Worm (Caenorhabditis elegans): Measurements from ENCODE around the gene cyp-32B1.

The cyp-32B1 gene

DNA sequence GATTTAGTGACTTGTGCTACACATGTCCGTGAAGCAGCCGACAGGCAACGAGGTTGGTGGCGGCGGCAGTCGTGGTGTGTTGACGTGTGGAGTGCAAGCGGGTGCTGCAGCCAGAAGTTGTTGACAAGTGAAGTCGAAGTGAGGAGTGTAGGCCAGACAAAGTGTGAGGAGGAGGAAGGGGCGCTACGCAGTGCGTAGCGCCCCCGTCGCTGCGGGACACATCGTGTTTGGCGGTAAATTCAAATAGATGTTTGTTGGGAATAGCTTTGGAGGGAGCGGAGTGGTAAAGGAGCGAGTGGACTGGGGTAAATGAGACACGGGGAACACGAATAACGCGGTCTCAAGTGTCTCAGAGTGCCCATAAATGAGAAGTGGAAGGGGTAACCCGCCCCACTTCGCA is 15.7 kb downstream of the cyp-32B1 start:
- TF ChIP-seq nhr-25 (tag; optimal IDR thresholded peaks at IDR 0.05) (no peak), daf-12 (tag; optimal IDR thresholded peaks at IDR 0.05) (no peak), jun-1 (tag; optimal IDR thresholded peaks at IDR 0.05) (no peak), pqm-1 (tag; optimal IDR thresholded peaks at IDR 0.05) (no peak), nfya-1 (tag; optimal IDR thresholded peaks at IDR 0.05; ENCODE audit: insufficient read depth) (no peak), fkh-10 (GFP tag; optimal IDR thresholded peaks at IDR 0.05) (no peak), nhr-43 (tag; optimal IDR thresholded peaks at IDR 0.05; ENCODE audit: poor library complexity, severe bottlenecking) (no peak), zag-1 (tag; optimal IDR thresholded peaks at IDR 0.05) (no peak), nhr-28 (tag; optimal IDR thresholded peaks at IDR 0.05) (no peak), snpc-4 (tag; optimal IDR thresholded peaks at IDR 0.05) (no peak), ceh-9 (tag; optimal IDR thresholded peaks at IDR 0.05) (no peak), nhr-12 (tag; optimal IDR thresholded peaks at IDR 0.05) (no peak), mdl-1 (tag; optimal IDR thresholded peaks at IDR 0.05) (no peak), ZK546.5 (tag; optimal IDR thresholded peaks at IDR 0.05) (no peak), nhr-76 (tag; optimal IDR thresholded peaks at IDR 0.05) (no peak), nhr-23 (tag; optimal IDR thresholded peaks at IDR 0.05) (no peak), nhr-237 (tag; optimal IDR thresholded peaks at IDR 0.05) (no peak), lin-39 (tag; optimal IDR thresholded peaks at IDR 0.05) (no peak), skn-1 (tag; optimal IDR thresholded peaks at IDR 0.05) (no peak)

- no peak for TF ChIP-seq nhr-28 (tag; optimal IDR thresholded peaks at IDR 0.05)
- TF ChIP-seq nhr-76 (tag; optimal IDR thresholded peaks at IDR 0.05), result no peak
- TF ChIP-seq R02D3.7 (tag; optimal IDR thresholded peaks at IDR 0.05), result no peak
- no peak for TF ChIP-seq tbx-2 (tag; optimal IDR thresholded peaks at IDR 0.05)
- no peak for TF ChIP-seq hmg-11 (tag; optimal IDR thresholded peaks at IDR 0.05)
- no peak for TF ChIP-seq skn-1 (tag; optimal IDR thresholded peaks at IDR 0.05)
- no peak for TF ChIP-seq lsy-12 (tag; optimal IDR thresholded peaks at IDR 0.05)
- no peak for TF ChIP-seq elt-3 (tag; optimal IDR thresholded peaks at IDR 0.05)
- no peak for TF ChIP-seq ceh-9 (tag; optimal IDR thresholded peaks at IDR 0.05)
- TF ChIP-seq mdl-1 (tag; optimal IDR thresholded peaks at IDR 0.05), result no peak
- TF ChIP-seq snpc-4 (tag; optimal IDR thresholded peaks at IDR 0.05), result no peak
- TF ChIP-seq ceh-82 (tag; optimal IDR thresholded peaks at IDR 0.05), result no peak
- no peak for TF ChIP-seq pha-4 (tag; optimal IDR thresholded peaks at IDR 0.05)
- TF ChIP-seq elt-2 (tag; optimal IDR thresholded peaks at IDR 0.05), result no peak
- TF ChIP-seq unc-62 (GFP tag; optimal IDR thresholded peaks at IDR 0.05), result no peak
- no peak for TF ChIP-seq nhr-77 (tag; optimal IDR thresholded peaks at IDR 0.05)
These were observed 18.1 kb downstream of the cyp-32B1 start, which contains the start of gene cyp-33C2 for ce11 chrV:2183162-2183561. cyp-33C2 (plus strand) TSS chrV:2183488.

ce11 chrV:2181738-2182137 is 19.5 kb downstream of the cyp-32B1 start, which contains the start of gene srbc-16:
srbc-16 (plus strand) TSS chrV:2182038.
- TF ChIP-seq lin-39 (tag; optimal IDR thresholded peaks at IDR 0.05), result no peak
- TF ChIP-seq elt-2 (tag; optimal IDR thresholded peaks at IDR 0.05), result no peak
- TF ChIP-seq unc-62 (GFP tag; optimal IDR thresholded peaks at IDR 0.05), result no peak
- no peak for TF ChIP-seq nhr-43 (tag; optimal IDR thresholded peaks at IDR 0.05; ENCODE audit: poor library complexity, severe bottlenecking)
- no peak for TF ChIP-seq hmg-11 (tag; optimal IDR thresholded peaks at IDR 0.05)
- no peak for TF ChIP-seq ceh-28 (tag; optimal IDR thresholded peaks at IDR 0.05)
- TF ChIP-seq nhr-237 (tag; optimal IDR thresholded peaks at IDR 0.05), result no peak
- no peak for TF ChIP-seq nhr-28 (tag; optimal IDR thresholded peaks at IDR 0.05)
- TF ChIP-seq snpc-4 (tag; optimal IDR thresholded peaks at IDR 0.05), result no peak
- TF ChIP-seq nhr-12 (tag; optimal IDR thresholded peaks at IDR 0.05), result no peak
- no peak for TF ChIP-seq ceh-9 (tag; optimal IDR thresholded peaks at IDR 0.05)
- no peak for TF ChIP-seq aly-2 (tag; optimal IDR thresholded peaks at IDR 0.05)
- TF ChIP-seq elt-1 (tag; optimal IDR thresholded peaks at IDR 0.05), result no peak
- no peak for TF ChIP-seq nhr-25 (tag; optimal IDR thresholded peaks at IDR 0.05)
- TF ChIP-seq zag-1 (tag; optimal IDR thresholded peaks at IDR 0.05), result no peak
- TF ChIP-seq R02D3.7 (tag; optimal IDR thresholded peaks at IDR 0.05), result no peak
- TF ChIP-seq ceh-82 (tag; optimal IDR thresholded peaks at IDR 0.05), result no peak
- TF ChIP-seq fos-1 (tag; optimal IDR thresholded peaks at IDR 0.05), result no peak

ce11 chrV:2179214-2179613 is 22.0 kb downstream of the cyp-32B1 start, which contains the start of gene cyp-33C1:
cyp-33C1 (plus strand) TSS chrV:2179514.
- TF ChIP-seq ztf-11 (tag; optimal IDR thresholded peaks at IDR 0.05) (no peak), ceh-16 (tag; optimal IDR thresholded peaks at IDR 0.05) (no peak)
